Worm (Caenorhabditis elegans): ENCODE measurements around the gene him-18.

him-18 gene

DNA sequence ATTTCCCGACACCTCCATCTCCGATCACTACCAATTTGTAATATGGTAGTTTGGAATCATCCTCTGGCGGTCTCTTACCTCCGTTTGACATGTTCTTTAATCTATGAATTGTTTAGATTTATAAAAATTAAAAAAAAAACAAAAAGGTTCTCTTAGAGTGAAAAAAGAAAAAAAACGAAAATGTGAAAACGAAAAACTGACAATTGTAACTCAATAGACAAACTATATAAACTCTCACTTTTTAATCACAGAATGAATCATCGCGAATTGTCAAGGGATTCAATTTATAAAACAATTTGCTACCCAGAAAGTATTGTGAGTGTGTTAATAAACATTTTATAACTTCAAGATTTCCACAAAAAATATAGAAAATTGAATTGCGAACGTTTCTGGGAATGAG lies 25.0 kb upstream of the him-18 start, which contains the start of gene ras-2:
Gene ras-2, minus strand, starts transcription at position 101 of the 400 bp plus-strand sequence.
- no peak for TF ChIP-seq cog-1 (tag; optimal IDR thresholded peaks at IDR 0.05)
- TF ChIP-seq T22C8.4 (GFP tag; IDR thresholded peaks at IDR 0.05), result no peak
- TF ChIP-seq flt-1 (GFP tag; IDR thresholded peaks at IDR 0.05), result no peak
- TF ChIP-seq med-1 (GFP tag; optimal IDR thresholded peaks at IDR 0.05; ENCODE audit: insufficient read depth), result no peak
- TF ChIP-seq ref-1 (GFP tag; conservative IDR thresholded peaks at IDR 0.05), result no peak
- no peak for TF ChIP-seq tab-1 (GFP tag; IDR thresholded peaks at IDR 0.05)
- TF ChIP-seq ztf-23 (GFP tag; IDR thresholded peaks at IDR 0.05), result no peak
- TF ChIP-seq ztf-29 (GFP tag; IDR thresholded peaks at IDR 0.05), result no peak
- no peak for TF ChIP-seq klf-2 (GFP tag; conservative IDR thresholded peaks at IDR 0.05)

DNA sequence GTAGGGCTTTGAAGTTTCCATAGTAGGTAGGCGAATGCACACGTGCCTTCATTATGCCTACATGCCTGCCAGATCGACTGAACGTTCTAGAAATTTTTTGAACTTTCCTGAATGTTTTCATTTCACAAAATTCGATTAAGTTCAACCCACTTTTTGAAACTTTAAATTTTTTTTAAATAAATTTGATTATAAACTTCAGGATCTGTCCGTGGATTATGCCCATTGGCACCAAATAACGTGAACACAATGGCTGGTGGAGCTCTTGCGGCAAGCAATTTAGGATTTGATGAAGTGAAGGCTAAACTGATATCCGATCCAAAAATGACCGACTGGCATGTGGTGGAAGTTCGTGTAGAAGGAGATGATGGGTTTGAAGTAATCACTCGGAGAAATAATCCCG lies 20.5 kb upstream of the him-18 start, which contains the start of gene F17C8.7:
Gene F17C8.7, plus strand, starts transcription at position 301 of the 400 bp plus-strand sequence.
- no peak for TF ChIP-seq klf-2 (GFP tag; conservative IDR thresholded peaks at IDR 0.05)
- no peak for TF ChIP-seq T22C8.4 (GFP tag; IDR thresholded peaks at IDR 0.05)
- TF ChIP-seq ztf-29 (GFP tag; IDR thresholded peaks at IDR 0.05), result no peak
- no peak for TF ChIP-seq med-1 (GFP tag; optimal IDR thresholded peaks at IDR 0.05; ENCODE audit: insufficient read depth)
- TF ChIP-seq cog-1 (tag; optimal IDR thresholded peaks at IDR 0.05), result no peak
- TF ChIP-seq ztf-23 (GFP tag; IDR thresholded peaks at IDR 0.05), result no peak

DNA sequence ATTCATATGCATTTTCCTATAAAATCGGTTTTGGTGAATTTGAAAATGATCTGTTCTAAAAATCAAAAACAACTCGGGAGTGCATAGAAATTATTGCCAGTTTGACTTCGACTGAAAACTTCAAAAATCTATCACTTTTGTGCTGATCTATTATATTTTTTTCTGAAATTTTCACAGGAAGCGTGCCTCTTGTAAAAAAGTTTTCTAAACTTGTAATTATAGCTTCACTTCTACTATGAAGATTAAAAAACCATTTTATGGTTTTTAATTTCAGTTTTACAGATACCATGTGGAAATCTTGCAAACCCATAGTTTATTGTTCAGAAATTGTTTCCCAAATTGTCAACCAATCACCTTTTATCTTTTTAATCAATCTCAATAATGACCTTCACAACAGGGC lies 19.1 kb upstream of the him-18 start, which contains the start of gene F17C8.9:
Gene F17C8.9, plus strand, starts transcription at position 301 of the 400 bp plus-strand sequence.
- TF ChIP-seq ztf-29 (GFP tag; IDR thresholded peaks at IDR 0.05) (no peak), klf-2 (GFP tag; conservative IDR thresholded peaks at IDR 0.05) (no peak), cog-1 (tag; optimal IDR thresholded peaks at IDR 0.05) (no peak), T22C8.4 (GFP tag; IDR thresholded peaks at IDR 0.05) (no peak), ztf-23 (GFP tag; IDR thresholded peaks at IDR 0.05) (no peak), tab-1 (GFP tag; IDR thresholded peaks at IDR 0.05) (no peak), med-1 (GFP tag; optimal IDR thresholded peaks at IDR 0.05; ENCODE audit: insufficient read depth) (no peak), ref-1 (GFP tag; conservative IDR thresholded peaks at IDR 0.05) (no peak), flt-1 (GFP tag; IDR thresholded peaks at IDR 0.05) (no peak)

DNA sequence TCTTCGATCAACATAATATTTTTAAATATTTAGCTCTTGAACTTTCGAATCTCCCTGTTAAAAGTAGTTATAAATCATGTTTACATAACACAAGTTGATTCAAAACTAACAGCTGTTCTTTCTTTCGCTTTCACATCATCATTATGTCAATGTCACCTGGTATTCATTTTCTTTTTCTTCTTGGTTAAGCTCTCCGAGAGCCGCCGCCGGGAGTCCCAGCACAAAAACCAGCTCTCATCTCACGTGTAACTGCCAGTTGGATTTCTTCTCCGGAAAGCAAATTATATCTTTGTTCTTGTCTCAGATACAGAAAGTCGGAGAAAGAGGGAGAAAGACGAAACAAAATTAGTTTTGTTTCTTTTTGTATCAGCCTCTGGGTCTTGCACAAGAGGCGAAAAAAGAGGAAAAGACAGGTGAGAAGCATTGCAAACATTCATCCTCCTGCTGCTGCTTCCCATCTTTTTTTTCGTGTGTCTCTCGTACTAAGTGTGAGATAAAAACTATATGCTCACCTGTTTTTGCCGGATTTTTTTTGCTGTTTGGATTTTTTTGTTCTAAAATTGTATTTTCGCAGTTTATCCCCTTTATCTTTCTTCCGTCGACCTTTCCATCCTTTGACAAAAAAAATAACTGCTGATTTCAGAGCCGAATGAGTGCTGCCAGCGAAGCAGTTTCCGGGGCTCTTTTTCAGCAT lies 16.5 kb upstream of the him-18 start, which contains the start of gene F17C8.3:
Gene F17C8.3, plus strand, starts transcription at position 644 of the 694 bp plus-strand sequence.
- TF ChIP-seq ref-1 (GFP tag; conservative IDR thresholded peaks at IDR 0.05) (no peak), cog-1 (tag; optimal IDR thresholded peaks at IDR 0.05) (no peak), klf-2 (GFP tag; conservative IDR thresholded peaks at IDR 0.05) (no peak), tab-1 (GFP tag; IDR thresholded peaks at IDR 0.05) (no peak), T22C8.4 (GFP tag; IDR thresholded peaks at IDR 0.05) (no peak), med-1 (GFP tag; optimal IDR thresholded peaks at IDR 0.05; ENCODE audit: insufficient read depth) (no peak), ztf-23 (GFP tag; IDR thresholded peaks at IDR 0.05) (no peak), ztf-29 (GFP tag; IDR thresholded peaks at IDR 0.05) (no peak), flt-1 (GFP tag; IDR thresholded peaks at IDR 0.05) (no peak)

DNA sequence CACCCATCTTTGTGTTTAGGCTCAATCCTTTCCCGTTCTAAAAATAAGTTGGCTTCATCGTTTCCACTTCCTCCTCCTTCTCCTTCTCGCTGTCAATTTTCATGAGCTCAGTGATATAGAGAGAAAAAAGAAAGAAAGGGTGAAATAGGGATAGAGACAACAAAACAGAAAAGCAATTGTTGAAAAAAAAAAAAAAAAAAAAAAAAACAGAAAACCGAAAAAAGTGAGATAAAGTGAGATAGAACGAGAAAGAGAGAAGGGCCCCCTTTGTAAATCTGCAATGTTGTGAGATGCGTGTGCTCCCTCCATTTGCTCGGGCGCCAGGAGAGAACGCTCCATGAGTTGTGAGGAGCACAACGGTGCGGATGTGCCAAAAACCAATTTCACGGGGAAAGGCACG lies 8.9 kb upstream of the him-18 start:
- TF ChIP-seq cog-1 (tag; optimal IDR thresholded peaks at IDR 0.05) (no peak), tab-1 (GFP tag; IDR thresholded peaks at IDR 0.05) (no peak), flt-1 (GFP tag; IDR thresholded peaks at IDR 0.05) (0 out of 2 replicates have a peak, but pooled peaks have one; percentile 44)

DNA sequence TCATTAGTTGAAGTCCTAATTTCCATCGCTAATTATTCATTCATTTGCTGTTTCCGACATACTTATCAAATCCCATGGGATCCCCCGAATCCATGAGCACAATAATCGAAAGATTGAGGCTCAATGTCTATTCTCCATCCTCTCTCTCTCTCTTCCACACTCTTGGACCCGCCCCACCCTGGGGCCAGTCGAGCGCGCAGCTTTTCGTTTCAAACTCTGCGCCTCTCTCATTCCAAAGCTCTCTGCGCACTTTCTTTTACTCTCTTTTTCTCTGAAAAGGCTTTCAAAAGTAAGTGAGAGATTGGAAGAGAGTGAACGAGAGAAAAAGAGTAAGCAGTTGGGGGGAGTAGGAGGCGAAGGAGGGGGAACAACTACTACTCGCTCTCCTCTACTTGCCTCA lies 6.8 kb upstream of the him-18 start, which contains the start of gene acy-1:
Gene acy-1, plus strand, starts transcription at position 346 of the 400 bp plus-strand sequence.
- TF ChIP-seq cog-1 (tag; optimal IDR thresholded peaks at IDR 0.05) (peak; percentile 25), ztf-23 (GFP tag; IDR thresholded peaks at IDR 0.05) (no peak)

DNA sequence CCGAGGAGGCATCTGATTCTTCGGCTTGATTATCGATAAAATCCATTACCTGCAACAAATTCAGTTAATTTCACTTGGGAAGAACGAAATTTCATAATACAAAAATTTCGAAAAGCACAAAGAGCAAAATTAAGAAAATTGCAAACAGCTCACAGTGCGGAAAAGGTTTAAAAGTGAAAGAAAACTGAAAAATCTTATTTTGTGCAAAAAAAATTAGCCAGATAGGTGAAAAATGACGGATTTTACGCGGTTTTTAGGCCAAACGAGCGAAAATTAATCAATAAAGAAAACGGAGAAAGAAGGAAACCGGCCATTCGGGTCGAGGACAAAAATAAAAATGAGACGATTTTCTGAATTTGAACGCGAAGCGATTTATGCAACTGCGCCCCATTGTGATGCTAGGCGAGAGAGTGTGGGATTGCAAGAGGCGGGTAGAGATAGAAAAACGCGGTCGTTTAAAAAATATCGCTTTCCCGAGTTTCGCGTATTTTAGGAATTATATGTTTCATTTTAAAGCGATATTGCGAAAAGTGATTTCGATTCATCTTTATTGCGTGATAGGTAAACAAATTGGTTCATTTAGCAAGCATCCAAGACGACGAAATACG lies 5.7 kb upstream of the him-18 start, which contains the start of gene emb-5:
Gene emb-5, minus strand, starts transcription at position 51 of the 608 bp plus-strand sequence.
- TF ChIP-seq flt-1 (GFP tag; IDR thresholded peaks at IDR 0.05) (0 out of 2 replicates have a peak, but pooled peaks have one; percentile 45), tab-1 (GFP tag; IDR thresholded peaks at IDR 0.05) (no peak)

DNA sequence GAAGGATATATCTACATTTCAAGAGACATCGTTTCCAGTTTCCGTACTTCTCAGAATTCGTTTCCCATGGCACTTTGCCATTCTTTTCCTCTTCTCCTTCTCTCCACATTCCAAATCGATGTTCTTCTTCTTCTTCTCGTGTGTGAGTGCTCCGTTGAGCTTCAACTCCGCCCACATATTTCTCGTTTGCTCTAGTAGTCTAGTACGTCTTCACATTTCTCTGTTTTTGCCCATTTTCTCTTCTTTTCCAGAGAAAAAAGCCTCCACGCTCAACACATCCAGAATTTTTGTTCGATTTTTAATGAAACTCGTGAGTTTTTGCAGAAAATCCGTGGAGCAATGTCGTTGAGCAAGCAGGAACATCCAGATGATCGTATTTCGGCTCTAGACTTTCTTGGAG lies 6.1 kb downstream of the him-18 start, which contains the start of gene T04A8.18:
Gene T04A8.18, plus strand, starts transcription at position 301 of the 400 bp plus-strand sequence.
- TF ChIP-seq cog-1 (tag; optimal IDR thresholded peaks at IDR 0.05) (no peak), ztf-23 (GFP tag; IDR thresholded peaks at IDR 0.05) (no peak), ztf-29 (GFP tag; IDR thresholded peaks at IDR 0.05) (no peak), klf-2 (GFP tag; conservative IDR thresholded peaks at IDR 0.05) (no peak), ref-1 (GFP tag; conservative IDR thresholded peaks at IDR 0.05) (no peak), med-1 (GFP tag; optimal IDR thresholded peaks at IDR 0.05; ENCODE audit: insufficient read depth) (no peak), tab-1 (GFP tag; IDR thresholded peaks at IDR 0.05) (no peak), flt-1 (GFP tag; IDR thresholded peaks at IDR 0.05) (no peak), T22C8.4 (GFP tag; IDR thresholded peaks at IDR 0.05) (no peak)

DNA sequence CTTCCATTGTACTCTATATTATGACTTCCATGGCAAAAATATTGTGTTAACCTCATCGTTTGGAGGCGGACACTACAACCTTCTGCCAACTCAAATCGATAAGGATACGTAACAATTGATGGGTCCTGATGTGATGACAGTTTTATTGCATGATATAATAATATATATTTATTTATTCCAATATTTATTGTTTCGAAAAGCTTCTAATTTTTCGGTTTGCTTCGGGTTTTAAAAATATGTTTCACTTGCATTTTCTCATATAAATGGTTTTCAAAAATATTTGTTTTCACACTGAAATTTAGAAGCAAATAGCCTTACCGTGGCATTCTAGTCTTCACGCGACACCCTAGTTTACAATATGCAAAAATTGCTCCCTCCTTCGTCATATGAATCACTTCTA lies 8.3 kb downstream of the him-18 start, which contains the start of gene T04A8.13:
Gene T04A8.13, plus strand, starts transcription at position 301 of the 400 bp plus-strand sequence.
- TF ChIP-seq flt-1 (GFP tag; IDR thresholded peaks at IDR 0.05) (no peak), T22C8.4 (GFP tag; IDR thresholded peaks at IDR 0.05) (no peak), klf-2 (GFP tag; conservative IDR thresholded peaks at IDR 0.05) (no peak), med-1 (GFP tag; optimal IDR thresholded peaks at IDR 0.05; ENCODE audit: insufficient read depth) (no peak), tab-1 (GFP tag; IDR thresholded peaks at IDR 0.05) (no peak), ref-1 (GFP tag; conservative IDR thresholded peaks at IDR 0.05) (no peak)

DNA sequence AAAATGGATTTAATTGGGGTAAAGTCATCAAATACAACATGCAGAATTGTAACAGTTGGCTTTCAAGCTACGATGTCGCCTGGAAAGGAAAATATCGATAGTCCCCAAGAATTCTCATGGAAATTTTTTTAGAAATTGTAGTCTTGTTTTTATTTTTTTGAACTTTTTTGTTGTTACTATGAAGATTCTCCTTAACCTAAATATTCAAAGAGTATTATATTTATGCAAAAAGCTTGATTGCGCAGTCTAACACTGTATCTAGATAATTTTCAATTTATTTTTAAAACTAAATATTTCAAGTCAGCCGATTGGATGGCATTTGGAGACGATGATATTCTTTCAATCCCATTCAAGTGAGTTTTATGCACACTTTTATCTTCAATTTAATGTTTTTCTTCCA lies 9.8 kb downstream of the him-18 start, which contains the start of gene pgap-2:
Gene pgap-2, plus strand, starts transcription at position 301 of the 400 bp plus-strand sequence.
- no peak for TF ChIP-seq ztf-23 (GFP tag; IDR thresholded peaks at IDR 0.05)
- TF ChIP-seq tab-1 (GFP tag; IDR thresholded peaks at IDR 0.05), result no peak
- TF ChIP-seq med-1 (GFP tag; optimal IDR thresholded peaks at IDR 0.05; ENCODE audit: insufficient read depth), result no peak

All from whole organism, midembryonic.